Worm (Caenorhabditis elegans) whole organism, L2 larva: Measurements from ENCODE around the gene Y51A2D.21.

Source experiments
- C34F6.9 ChIP-seq: fragments of 150-350 bp; optimal IDR thresholded peaks from 2 replicates; lab custom pipeline; 2014; ENCODE audit warnings: missing biosample characterization, missing genetic modification characterization
- F13H6.1 ChIP-seq: sonication (generic microtip); optimal IDR thresholded peaks from 2 replicates; lab custom pipeline; 2016; ENCODE audit warnings: missing genetic modification characterization, missing compliant biosample characterization
- Y55F3AM.14 ChIP-seq: fragments of 200-800 bp; sonication (Bioruptor generic); optimal IDR thresholded peaks from 2 replicates; lab custom pipeline; 2018; ENCODE audit warnings: mild to moderate bottlenecking, missing genetic modification characterization, missing compliant biosample characterization
- ZK546.5 ChIP-seq: sonication (generic microtip); optimal IDR thresholded peaks from 2 replicates; lab custom pipeline; 2017; ENCODE audit warnings: missing biosample characterization, missing genetic modification characterization
- alr-1 ChIP-seq: fragments of 150-350 bp; optimal IDR thresholded peaks from 2 replicates; lab custom pipeline; 2014; ENCODE audit warnings: missing biosample characterization, missing genetic modification characterization
- aly-2 ChIP-seq: fragments of 150-350 bp; optimal IDR thresholded peaks from 2 replicates; lab custom pipeline; 2014; ENCODE audit warnings: missing biosample characterization, missing genetic modification characterization
- fos-1 ChIP-seq: fragments of 150-350 bp; optimal IDR thresholded peaks from 2 replicates; lab custom pipeline; 2014; ENCODE audit warnings: missing biosample characterization, missing genetic modification characterization
- lin-11 ChIP-seq: fragments of 150-350 bp; sonication (generic microtip); optimal IDR thresholded peaks from 2 replicates; lab custom pipeline; 2014; ENCODE audit warnings: missing biosample characterization, missing genetic modification characterization, inconsistent platforms, mixed read lengths
- lin-13 ChIP-seq: fragments of 150-350 bp; optimal IDR thresholded peaks from 2 replicates; lab custom pipeline; 2014; ENCODE audit warnings: missing biosample characterization, missing genetic modification reagents, missing genetic modification characterization
- lsy-2 ChIP-seq, 2 experiments: fragments of 150-350 bp in 1 of 2; sonication (generic microtip) in 1 of 2; optimal IDR thresholded peaks; 2 replicates each; lab custom pipeline; 2014 to 2017; ENCODE audit warnings: missing biosample characterization in 2 of 2, missing genetic modification characterization in 2 of 2
- mab-5 ChIP-seq: fragments of 150-350 bp; optimal IDR thresholded peaks from 2 replicates; lab custom pipeline; 2014; ENCODE audit warnings: missing biosample characterization, missing genetic modification characterization
- mdl-1 ChIP-seq, 2 experiments: fragments of 150-350 bp in 1 of 2; sonication (generic microtip) in 1 of 2; optimal IDR thresholded peaks; 2 replicates each; lab custom pipeline; 2017; ENCODE audit warnings: missing biosample characterization in 2 of 2, missing genetic modification characterization in 2 of 2
- nhr-10 ChIP-seq: sonication (generic microtip); optimal IDR thresholded peaks from 2 replicates; lab custom pipeline; 2017; ENCODE audit warnings: missing biosample characterization, missing genetic modification characterization
- nhr-12 ChIP-seq: fragments of 150-350 bp; optimal IDR thresholded peaks from 2 replicates; lab custom pipeline; 2014; ENCODE audit warnings: missing biosample characterization, missing genetic modification characterization
- nhr-129 ChIP-seq: fragments of 150-350 bp; optimal IDR thresholded peaks from 2 replicates; lab custom pipeline; 2014; ENCODE audit warnings: missing biosample characterization, missing genetic modification characterization
- nhr-21 ChIP-seq: fragments of 150-350 bp; optimal IDR thresholded peaks from 2 replicates; lab custom pipeline; 2014; ENCODE audit warnings: missing biosample characterization, missing genetic modification characterization
- nhr-23 ChIP-seq: fragments of 150-350 bp; optimal IDR thresholded peaks from 2 replicates; lab custom pipeline; 2014; ENCODE audit warnings: missing biosample characterization, missing genetic modification reagents, missing genetic modification characterization
- nhr-237 ChIP-seq: fragments of 150-350 bp; optimal IDR thresholded peaks from 2 replicates; lab custom pipeline; 2014; ENCODE audit warnings: missing biosample characterization, missing genetic modification characterization
- ztf-11 ChIP-seq: sonication (generic microtip); optimal IDR thresholded peaks from 2 replicates; lab custom pipeline; 2017; ENCODE audit warnings: missing biosample characterization, missing genetic modification characterization

The Y51A2D.21 gene

ce11 chrV:18616287-18616686 is 44.7 kb downstream of the Y51A2D.21 start, which contains the start of gene nhr-70:
Gene nhr-70, plus strand, starts transcription at chrV:18616587.
- no peak for TF ChIP-seq nhr-129 (tag; lab: Kevin White, UChicago)
- no peak for TF ChIP-seq nhr-21 (tag; lab: Kevin White, UChicago)
- no peak for TF ChIP-seq ZK546.5 (tag; lab: Kevin White, UChicago)
- no peak for TF ChIP-seq Y55F3AM.14
- no peak for TF ChIP-seq fos-1 (tag; lab: Kevin White, UChicago)
- TF ChIP-seq lin-13: no peak
- no peak for TF ChIP-seq nhr-23 (tag; lab: Kevin White, UChicago)
- no peak for TF ChIP-seq alr-1
- no peak for TF ChIP-seq nhr-237
- no peak for TF ChIP-seq lsy-2 (tag; optimal IDR thresholded peaks at IDR 0.05; lab: Kevin White, UChicago)
- TF ChIP-seq C34F6.9: no peak
- TF ChIP-seq mdl-1 (tag; optimal IDR thresholded peaks at IDR 0.05; lab: Kevin White, UChicago): no peak

DNA sequence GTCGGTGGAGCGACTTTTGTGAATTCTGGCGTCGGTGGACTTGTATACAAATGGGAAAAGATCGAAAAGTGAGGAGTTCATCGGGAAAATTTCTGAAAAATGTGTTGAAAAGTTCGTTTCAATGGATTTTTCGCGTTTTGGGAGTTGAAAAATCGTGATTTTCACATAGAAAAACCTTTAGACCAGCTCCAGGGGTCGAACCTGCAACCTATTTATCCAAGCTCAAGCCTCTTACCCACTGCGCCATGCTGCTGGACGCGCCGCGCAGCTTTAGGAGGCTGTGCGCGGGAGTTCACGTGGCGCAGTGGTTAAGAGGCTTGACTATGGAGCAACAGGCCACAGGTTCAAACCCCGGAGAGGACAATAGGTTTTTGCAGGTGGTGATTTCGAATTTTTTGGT is 50.8 kb downstream of the Y51A2D.21 start, which contains the start of gene Y69H2.1:
Gene Y69H2.1 (minus strand): TSS at position 101 of the 400 bp plus-strand sequence.
- TF ChIP-seq nhr-129 (tag; lab: Kevin White, UChicago) (no peak), mab-5 (tag; lab: Kevin White, UChicago) (no peak), F13H6.1 (tag; lab: Kevin White, UChicago) (no peak), aly-2 (tag; lab: Kevin White, UChicago) (no peak), nhr-12 (tag; lab: Kevin White, UChicago) (no peak), Y55F3AM.14 (no peak), lin-11 (tag; lab: Kevin White, UChicago) (no peak), nhr-10 (tag; lab: Kevin White, UChicago) (no peak), nhr-23 (tag; lab: Kevin White, UChicago) (no peak), ztf-11 (no peak)
